Fruit fly (Drosophila melanogaster): ENCODE results near the gene CG9391.

DNA sequence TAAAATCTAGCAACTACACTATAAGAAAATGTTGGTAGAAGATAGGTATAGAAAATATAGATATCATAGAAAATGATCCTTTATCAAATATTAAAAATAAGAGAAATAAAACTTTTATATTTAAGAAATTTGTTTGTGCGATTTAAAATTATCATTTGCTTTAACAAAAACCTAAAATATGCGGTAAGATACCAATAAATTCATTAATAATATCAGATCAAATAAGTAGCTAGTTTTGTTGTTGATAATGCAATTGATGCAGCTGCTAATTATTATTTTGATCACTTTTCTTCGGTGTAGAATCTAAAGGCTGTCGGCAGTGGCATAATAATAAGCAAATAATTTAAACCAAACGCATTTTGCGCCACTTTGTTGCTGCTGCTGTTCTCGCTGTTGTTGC lies 43.9 kb downstream of the CG9391 start:
- TF ChIP-seq OdsH (GFP tag; optimal IDR thresholded peaks at IDR 0.05), result peak; percentile 53
- peak; percentile 59 for TF ChIP-seq net (GFP tag; optimal IDR thresholded peaks at IDR 0.05)
- no peak for TF ChIP-seq CG6854 (GFP tag; optimal IDR thresholded peaks at IDR 0.05)
- peak; percentile 13 for TF ChIP-seq pdm3 (GFP tag; optimal IDR thresholded peaks at IDR 0.05)
- no peak for TF ChIP-seq svp (GFP tag)
- no peak for TF ChIP-seq Sox102F (GFP tag; optimal IDR thresholded peaks at IDR 0.05)
- no peak for TF ChIP-seq Blimp-1 (GFP tag; optimal IDR thresholded peaks at IDR 0.05)
- TF ChIP-seq lz (GFP tag; optimal IDR thresholded peaks at IDR 0.05), result no peak
- peak; percentile 38 for TF ChIP-seq achi (GFP tag; optimal IDR thresholded peaks at IDR 0.05)
- TF ChIP-seq Sox15 (GFP tag; optimal IDR thresholded peaks at IDR 0.05), result no peak
- no peak for TF ChIP-seq topi (GFP tag; optimal IDR thresholded peaks at IDR 0.05)
- peak; percentile 6 for TF ChIP-seq dsx (GFP tag; optimal IDR thresholded peaks at IDR 0.05; ENCODE audit: poor library complexity, severe bottlenecking)
- no peak for TF ChIP-seq spab (GFP tag; optimal IDR thresholded peaks at IDR 0.05)

Data from whole organism, prepupa.